Fruit fly (Drosophila melanogaster) whole organism, embryonic: ENCODE data around the gene CG7903.

ENCODE experiments used
- Atf-2 ChIP-seq: fragments of 200-800 bp; sonication (Bioruptor generic); optimal IDR thresholded peaks from 2 replicates; lab custom pipeline; 2016; ENCODE audit warnings: missing biosample characterization, missing genetic modification characterization
- Atf6 ChIP-seq: fragments of 200-800 bp; sonication (Bioruptor generic); IDR thresholded peaks from 2 replicates; pipeline ENCODE4 v1.3.6; 2022; ENCODE audit warnings: missing biosample characterization, missing genetic modification characterization
- Bgb ChIP-seq: fragments of 200-800 bp; sonication (Bioruptor generic); IDR thresholded peaks from 2 replicates; pipeline ENCODE4 v1.3.6; 2022; ENCODE audit warnings: missing biosample characterization, missing genetic modification characterization; ENCODE audit not compliant: partially characterized antibody
- CG11456 ChIP-seq: fragments of 200-800 bp; sonication (Bioruptor generic); IDR thresholded peaks from 3 replicates; pipeline ENCODE4 v1.3.6; 2022; ENCODE audit warnings: missing biosample characterization, missing genetic modification characterization
- CG11504 ChIP-seq: fragments of 200-800 bp; sonication (Bioruptor generic); optimal IDR thresholded peaks from 3 replicates; lab custom pipeline; 2019; ENCODE audit warnings: missing biosample characterization, mild to moderate bottlenecking, missing genetic modification characterization, moderate library complexity
- CG12236 ChIP-seq: fragments of 200-800 bp; sonication (Bioruptor generic); optimal IDR thresholded peaks from 2 replicates; lab custom pipeline; 2016; ENCODE audit warnings: missing biosample characterization, missing genetic modification characterization
- CG1233 ChIP-seq: fragments of 200-800 bp; sonication (Bioruptor generic); optimal IDR thresholded peaks from 4 replicates; lab custom pipeline; 2018; ENCODE audit warnings: missing biosample characterization, mild to moderate bottlenecking, missing genetic modification characterization
- CG12744 ChIP-seq: fragments of 200-800 bp; sonication (Bioruptor generic); optimal IDR thresholded peaks from 2 replicates; lab custom pipeline; 2016; ENCODE audit warnings: missing biosample characterization, missing genetic modification characterization
- CG13287 ChIP-seq: fragments of 200-800 bp; sonication (Bioruptor generic); IDR thresholded peaks from 2 replicates; pipeline ENCODE4 v1.3.6; 2022; ENCODE audit warnings: missing biosample characterization, missing genetic modification characterization; ENCODE audit not compliant: partially characterized antibody
- CG17359 ChIP-seq: fragments of 200-800 bp; sonication (Bioruptor generic); optimal IDR thresholded peaks from 3 replicates; lab custom pipeline; 2018; ENCODE audit warnings: missing biosample characterization, mild to moderate bottlenecking, missing genetic modification characterization, moderate library complexity
- CG17361 ChIP-seq: fragments of 200-800 bp; sonication (Bioruptor generic); IDR thresholded peaks from 3 replicates; pipeline ENCODE4 v1.3.6; 2022; ENCODE audit warnings: missing biosample characterization, missing genetic modification characterization
- CG17912 ChIP-seq: fragments of 200-800 bp; sonication (Bioruptor generic); optimal IDR thresholded peaks from 2 replicates; lab custom pipeline; 2018; ENCODE audit warnings: missing biosample characterization, mild to moderate bottlenecking, missing genetic modification characterization
- CG18619 ChIP-seq: fragments of 200-800 bp; sonication (Bioruptor generic); optimal IDR thresholded peaks from 3 replicates; lab custom pipeline; 2017; ENCODE audit warnings: missing biosample characterization, mild to moderate bottlenecking, missing genetic modification characterization
- CG18764 ChIP-seq: fragments of 200-800 bp; sonication (Bioruptor generic); optimal IDR thresholded peaks from 3 replicates; lab custom pipeline; 2016; ENCODE audit warnings: missing biosample characterization, missing genetic modification characterization
- CG2129 ChIP-seq: fragments of 200-800 bp; sonication (Bioruptor generic); IDR thresholded peaks from 2 replicates; pipeline ENCODE4 v1.3.6; 2022; ENCODE audit warnings: missing biosample characterization, missing genetic modification characterization; ENCODE audit not compliant: partially characterized antibody
- CG2199 ChIP-seq: fragments of 200-800 bp; sonication (Bioruptor generic); IDR thresholded peaks from 3 replicates; pipeline ENCODE4 v1.3.6; 2022; ENCODE audit warnings: missing biosample characterization, missing genetic modification characterization
- CG3847 ChIP-seq: fragments of 200-800 bp; sonication (Bioruptor generic); IDR thresholded peaks from 2 replicates; pipeline ENCODE4 v1.3.6; 2022; ENCODE audit warnings: missing biosample characterization, missing genetic modification characterization
- CG6765 ChIP-seq: fragments of 200-800 bp; sonication (Bioruptor generic); optimal IDR thresholded peaks from 3 replicates; lab custom pipeline; 2017; ENCODE audit warnings: missing biosample characterization, mild to moderate bottlenecking, missing genetic modification characterization
- CG7839 ChIP-seq: fragments of 200-800 bp; sonication (Bioruptor generic); optimal IDR thresholded peaks from 3 replicates; lab custom pipeline; 2018; ENCODE audit warnings: missing biosample characterization, mild to moderate bottlenecking, missing genetic modification characterization, moderate library complexity
- CG9609 ChIP-seq: fragments of 200-800 bp; sonication (Bioruptor generic); optimal IDR thresholded peaks from 3 replicates; lab custom pipeline; 2016; ENCODE audit warnings: missing biosample characterization, missing genetic modification characterization
- Deaf1 ChIP-seq: fragments of 200-800 bp; optimal IDR thresholded peaks from 3 replicates; lab custom pipeline; 2019; ENCODE audit warnings: missing biosample characterization, mild to moderate bottlenecking, missing genetic modification characterization, moderate library complexity
- Dfd ChIP-seq, 2 experiments: fragments of >200 bp; optimal IDR thresholded peaks; 2 replicates each; lab custom pipeline; 2017; ENCODE audit warnings: missing biosample characterization in 2 of 2, missing genetic modification characterization in 2 of 2
- Doc3 ChIP-seq: fragments of 200-800 bp; sonication (Bioruptor generic); IDR thresholded peaks from 3 replicates; pipeline ENCODE4 v1.3.6; 2022; ENCODE audit warnings: missing biosample characterization, missing genetic modification characterization; ENCODE audit not compliant: partially characterized antibody
- Dref ChIP-seq: fragments of 200-800 bp; sonication (Bioruptor generic); IDR thresholded peaks from 2 replicates; pipeline ENCODE4 v1.3.6; 2022; ENCODE audit warnings: missing biosample characterization, missing genetic modification characterization
- Drgx ChIP-seq: fragments of 200-800 bp; sonication (Bioruptor generic); IDR thresholded peaks from 2 replicates; pipeline ENCODE4 v1.3.6; 2022; ENCODE audit warnings: missing biosample characterization, missing genetic modification characterization
- ERR ChIP-seq: fragments of 200-800 bp; sonication (Bioruptor generic); optimal IDR thresholded peaks from 2 replicates; lab custom pipeline; 2016; ENCODE audit warnings: missing biosample characterization, missing genetic modification characterization
- Fer3 ChIP-seq: fragments of 200-800 bp; sonication (Bioruptor generic); optimal IDR thresholded peaks from 2 replicates; lab custom pipeline; 2018; ENCODE audit warnings: missing biosample characterization, mild to moderate bottlenecking, missing genetic modification characterization, moderate library complexity
- Lhr ChIP-seq: fragments of 200-800 bp; sonication (Bioruptor generic); optimal IDR thresholded peaks from 3 replicates; lab custom pipeline; 2017; ENCODE audit warnings: mild to moderate bottlenecking, missing biosample characterization, missing genetic modification reagents, missing genetic modification characterization
- MBD-R2 ChIP-seq: fragments of 200-800 bp; sonication (Bioruptor generic); IDR thresholded peaks from 2 replicates; pipeline ENCODE4 v1.3.6; 2022; ENCODE audit warnings: missing biosample characterization, missing genetic modification characterization
- TFAM ChIP-seq: fragments of 200-800 bp; sonication (Bioruptor generic); optimal IDR thresholded peaks from 2 replicates; lab custom pipeline; 2017; ENCODE audit warnings: missing biosample characterization, missing genetic modification characterization, inconsistent platforms
- ara ChIP-seq: fragments of 200-800 bp; sonication (Bioruptor generic); IDR thresholded peaks from 2 replicates; pipeline ENCODE4 v1.3.6; 2022; ENCODE audit warnings: missing biosample characterization, missing genetic modification characterization
- br ChIP-seq: fragments of >200 bp; optimal IDR thresholded peaks from 2 replicates; lab custom pipeline; 2017
- chm ChIP-seq: fragments of 200-800 bp; sonication (Bioruptor generic); IDR thresholded peaks from 2 replicates; pipeline ENCODE4 v1.3.6; 2022; ENCODE audit warnings: missing biosample characterization, missing genetic modification characterization
- gfzf ChIP-seq: fragments of 200-800 bp; sonication (Bioruptor generic); optimal IDR thresholded peaks from 2 replicates; lab custom pipeline; 2016; ENCODE audit warnings: missing biosample characterization, mild to moderate bottlenecking, missing genetic modification characterization, moderate library complexity
- gro ChIP-seq: fragments of 200-800 bp; sonication (Bioruptor generic); optimal IDR thresholded peaks from 2 replicates; lab custom pipeline; 2016; ENCODE audit warnings: missing biosample characterization, missing genetic modification characterization
- luna ChIP-seq: fragments of 200-800 bp; sonication (Bioruptor generic); optimal IDR thresholded peaks from 2 replicates; lab custom pipeline; 2016; ENCODE audit warnings: missing biosample characterization, missing genetic modification characterization
- maf-S ChIP-seq: fragments of 200-800 bp; sonication (Bioruptor generic); optimal IDR thresholded peaks from 2 replicates; lab custom pipeline; 2016; ENCODE audit warnings: missing biosample characterization, missing genetic modification characterization
- mirr ChIP-seq: fragments of 200-800 bp; sonication (Bioruptor generic); optimal IDR thresholded peaks from 3 replicates; lab custom pipeline; 2018; ENCODE audit warnings: missing biosample characterization, mild to moderate bottlenecking, missing genetic modification characterization
- nmo ChIP-seq: fragments of 200-800 bp; sonication (Bioruptor generic); optimal IDR thresholded peaks from 2 replicates; lab custom pipeline; 2018; ENCODE audit warnings: missing biosample characterization, mild to moderate bottlenecking, missing genetic modification characterization, moderate library complexity
- org-1 ChIP-seq: fragments of 200-800 bp; sonication (Bioruptor generic); optimal IDR thresholded peaks from 2 replicates; lab custom pipeline; 2017; ENCODE audit warnings: missing biosample characterization, missing genetic modification characterization
- pan ChIP-seq, 4 experiments: fragments of >200 bp in 3 of 4; fragments of 200-800 bp in 1 of 4; sonication (Bioruptor generic) in 1 of 4; optimal IDR thresholded peaks in 3 of 4; IDR thresholded peaks in 1 of 4; 2 replicates each; pipeline versions ENCODE4 v1.3.6 to Lab custom; 2017 to 2022; ENCODE audit warnings: missing biosample characterization in 2 of 4, missing genetic modification characterization in 2 of 4, mixed read lengths in 1 of 4
- pfk ChIP-seq: fragments of 200-800 bp; sonication (Bioruptor generic); optimal IDR thresholded peaks from 2 replicates; lab custom pipeline; 2018; ENCODE audit warnings: missing biosample characterization, mild to moderate bottlenecking, missing genetic modification characterization, moderate library complexity
- run ChIP-seq: fragments of 200-800 bp; sonication (Bioruptor generic); optimal IDR thresholded peaks from 3 replicates; lab custom pipeline; 2018; ENCODE audit warnings: missing biosample characterization, mild to moderate bottlenecking, missing genetic modification characterization
- salm ChIP-seq: fragments of 200-800 bp; sonication (Bioruptor generic); optimal IDR thresholded peaks from 2 replicates; lab custom pipeline; 2018; ENCODE audit warnings: missing biosample characterization, mild to moderate bottlenecking, missing genetic modification characterization
- scrt ChIP-seq: fragments of 200-800 bp; sonication (Bioruptor generic); optimal IDR thresholded peaks from 2 replicates; lab custom pipeline; 2018; ENCODE audit warnings: missing biosample characterization, mild to moderate bottlenecking, missing genetic modification characterization, moderate library complexity
- stc ChIP-seq: fragments of 200-800 bp; sonication (Bioruptor generic); IDR thresholded peaks from 2 replicates; pipeline ENCODE4 v1.3.6; 2022; ENCODE audit warnings: missing biosample characterization, missing genetic modification characterization
- sug ChIP-seq: fragments of 200-800 bp; optimal IDR thresholded peaks from 2 replicates; lab custom pipeline; 2019; ENCODE audit warnings: missing biosample characterization, mild to moderate bottlenecking, missing genetic modification characterization, moderate library complexity
- tll ChIP-seq, 2 experiments: fragments of 200-800 bp in 1 of 2; fragments of >200 bp in 1 of 2; sonication (Bioruptor generic) in 1 of 2; optimal IDR thresholded peaks; 2 replicates each; lab custom pipeline; 2017 to 2019; ENCODE audit warnings: missing biosample characterization in 2 of 2, missing genetic modification characterization in 2 of 2, mild to moderate bottlenecking in 1 of 2, moderate library complexity in 1 of 2
- toy ChIP-seq: fragments of 200-800 bp; sonication (Bioruptor generic); IDR thresholded peaks from 2 replicates; pipeline ENCODE4 v1.3.6; 2022; ENCODE audit warnings: missing biosample characterization, missing genetic modification characterization

CG7903 gene

dm6 chr3R:30043139-30043744 lies 48.2 kb upstream of the CG7903 start, which contains the start of gene Sry-delta (continued):
- TF ChIP-seq ERR (peak; percentile 86), CG11504 (tag; lab: Kevin White, UChicago) (no peak), mirr (GFP tag; lab: Kevin White, UChicago) (peak; percentile 82), CG1233 (peak; percentile 52), salm (tag; lab: Kevin White, UChicago) (peak; percentile 44), Dfd (GFP tag; optimal IDR thresholded peaks at IDR 0.05; lab: Kevin White, UChicago) (no peak), org-1 (GFP tag; lab: Kevin White, UChicago) (no peak), stc (GFP tag; lab: Robert Waterston, UW) (peak; percentile 40; the same call in 1 of the 2 replicates), gfzf (GFP tag; lab: Kevin White, UChicago) (peak; percentile 52), Lhr (GFP tag; lab: Kevin White, UChicago) (peak; percentile 23), scrt (GFP tag; lab: Kevin White, UChicago) (no peak), toy (GFP tag; lab: Robert Waterston, UW) (no peak), ara (GFP tag; lab: Robert Waterston, UW) (peak; percentile 76), pan (optimal IDR thresholded peaks at IDR 0.05; lab: Kevin White, UChicago) (no peak), pan (GFP tag; optimal IDR thresholded peaks at IDR 0.05 in 1 of 2, IDR thresholded peaks at IDR 0.05 in 1 of 2) (peak in 1 of 2 experiments; percentile 78), gro (GFP tag; lab: Kevin White, UChicago) (peak; percentile 93), CG11456 (GFP tag; lab: Robert Waterston, UW) (peak; percentile 94), run (tag; lab: Kevin White, UChicago) (no peak), Bgb (GFP tag; lab: Robert Waterston, UW) (peak; percentile 80), maf-S (GFP tag; lab: Kevin White, UChicago) (peak; percentile 86), luna (peak; percentile 84), Atf6 (peak; percentile 80), Atf-2 (GFP tag; lab: Kevin White, UChicago) (peak; percentile 58), CG7839 (tag; lab: Kevin White, UChicago) (no peak), CG18764 (GFP tag; lab: Kevin White, UChicago) (peak; percentile 80), CG18619 (GFP tag; lab: Kevin White, UChicago) (peak; percentile 62), Deaf1 (tag; lab: Kevin White, UChicago) (no peak), CG2129 (GFP tag; lab: Robert Waterston, UW) (peak; percentile 56), CG12236 (GFP tag; lab: Kevin White, UChicago) (peak; percentile 18), tll (GFP tag; optimal IDR thresholded peaks at IDR 0.05; lab: Kevin White, UChicago) (no peak), sug (peak; percentile 86), CG17912 (GFP tag; lab: Kevin White, UChicago) (peak; percentile 85), pfk (GFP tag; lab: Kevin White, UChicago) (peak; percentile 99), nmo (GFP tag; lab: Kevin White, UChicago) (peak; percentile 81), br (no peak), Dref (GFP tag; lab: Robert Waterston, UW) (peak; percentile 77), CG13287 (GFP tag; lab: Robert Waterston, UW) (peak; percentile 89), CG12744 (GFP tag; lab: Kevin White, UChicago) (peak; percentile 55), TFAM (peak; percentile 13), Drgx (GFP tag; lab: Robert Waterston, UW) (peak; percentile 55; the same call in 1 of the 2 replicates), Fer3 (tag; lab: Kevin White, UChicago) (peak; percentile 75), MBD-R2 (peak; percentile 98), chm (peak; percentile 87), Doc3 (GFP tag; lab: Robert Waterston, UW) (peak; percentile 65; the same call in 2 of the 3 replicates), CG9609 (GFP tag; lab: Kevin White, UChicago) (peak; percentile 85), CG3847 (GFP tag; lab: Robert Waterston, UW) (peak; percentile 69), CG17361 (GFP tag; lab: Robert Waterston, UW) (peak; percentile 71), CG17359 (peak; percentile 73), CG2199 (GFP tag; lab: Robert Waterston, UW) (peak; percentile 60; the same call in 1 of the 3 replicates), CG6765 (GFP tag; lab: Kevin White, UChicago) (peak; percentile 40)
